Worm (Caenorhabditis elegans) whole organism, late embryonic: Measurements from ENCODE around the gene rnp-9.

Experiments used
- ama-1 ChIP-seq: fragments of 150-350 bp; optimal IDR thresholded peaks from 2 replicates; lab custom pipeline; 2014
- ceh-31 ChIP-seq: sonication (generic microtip); optimal IDR thresholded peaks from 2 replicates; lab custom pipeline; 2016; ENCODE audit warnings: missing genetic modification characterization, missing compliant biosample characterization
- ceh-34 ChIP-seq: sonication (generic microtip); optimal IDR thresholded peaks from 2 replicates; lab custom pipeline; 2016; ENCODE audit warnings: mild to moderate bottlenecking, missing genetic modification characterization, missing compliant biosample characterization
- ets-4 ChIP-seq: sonication (generic microtip); optimal IDR thresholded peaks from 2 replicates; lab custom pipeline; 2016; ENCODE audit warnings: missing genetic modification characterization, missing compliant biosample characterization
- fkh-10 ChIP-seq: fragments of 150-350 bp; optimal IDR thresholded peaks from 2 replicates; lab custom pipeline; 2014; ENCODE audit warnings: missing biosample characterization, missing genetic modification reagents, missing genetic modification characterization
- hlh-30 ChIP-seq: sonication (generic microtip); optimal IDR thresholded peaks from 2 replicates; lab custom pipeline; 2017; ENCODE audit warnings: antibody characterized with exemption, missing genetic modification characterization, missing compliant biosample characterization; ENCODE audit not compliant: insufficient read depth
- hlh-6 ChIP-seq: sonication (generic microtip); optimal IDR thresholded peaks from 2 replicates; lab custom pipeline; 2016; ENCODE audit warnings: missing genotype, missing genetic modification characterization, missing compliant biosample characterization
- lin-11 ChIP-seq: fragments of 200-800 bp; sonication (Bioruptor generic); optimal IDR thresholded peaks from 2 replicates; lab custom pipeline; 2018; ENCODE audit warnings: mild to moderate bottlenecking, missing genetic modification characterization, missing compliant biosample characterization
- pag-3 ChIP-seq: sonication (generic microtip); optimal IDR thresholded peaks from 2 replicates; lab custom pipeline; 2016; ENCODE audit warnings: missing compliant biosample characterization, missing genetic modification characterization, borderline replicate concordance
- pha-4 ChIP-seq: fragments of 150-350 bp; optimal IDR thresholded peaks from 2 replicates; lab custom pipeline; 2018; ENCODE audit warnings: missing biosample characterization, missing genetic modification reagents, missing genetic modification characterization
- sox-4 ChIP-seq: sonication (generic microtip); optimal IDR thresholded peaks from 2 replicates; lab custom pipeline; 2017; ENCODE audit warnings: mild to moderate bottlenecking, missing genetic modification characterization, inconsistent platforms, missing compliant biosample characterization
- tbx-2 ChIP-seq: sonication (generic microtip); optimal IDR thresholded peaks from 2 replicates; lab custom pipeline; 2016; ENCODE audit warnings: missing genetic modification characterization, missing compliant biosample characterization
- ttx-3 ChIP-seq: sonication (generic microtip); optimal IDR thresholded peaks from 2 replicates; lab custom pipeline; 2016; ENCODE audit warnings: missing genetic modification reagents, missing genetic modification characterization, missing compliant biosample characterization

DNA sequence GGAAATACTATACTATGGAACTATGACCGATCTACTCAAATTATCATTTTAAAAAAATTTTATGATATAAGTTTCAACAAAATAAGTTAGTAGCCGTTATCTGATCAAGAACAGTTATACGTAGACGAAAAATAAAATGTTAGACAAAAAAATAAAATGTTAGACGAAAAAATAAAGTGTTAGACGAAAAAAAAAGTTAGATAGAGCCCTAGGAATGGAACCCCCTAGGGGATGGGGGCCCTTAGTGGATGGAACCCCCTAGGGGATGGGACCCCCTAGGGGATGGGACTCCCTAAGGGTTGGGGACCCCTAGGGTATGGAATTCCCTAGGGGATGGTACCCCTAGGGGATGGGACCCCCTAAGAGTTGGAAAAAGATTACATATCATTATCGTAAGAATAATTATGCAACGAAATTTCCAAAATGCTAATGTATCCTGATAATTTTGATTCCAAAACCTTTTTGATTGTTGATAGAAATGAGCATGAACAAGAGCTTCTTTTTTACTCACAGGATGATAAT, 52.1 kb downstream of the rnp-9 start:
- TF ChIP-seq lin-11: no peak
- TF ChIP-seq hlh-6 (tag; lab: Kevin White, UChicago): no peak
- TF ChIP-seq hlh-30 (tag; lab: Kevin White, UChicago): no peak
- no peak for TF ChIP-seq pha-4 (tag; lab: Kevin White, UChicago)
- TF ChIP-seq sox-4 (tag; lab: Kevin White, UChicago): no peak
- TF ChIP-seq pag-3 (tag; lab: Kevin White, UChicago): no peak
- TF ChIP-seq ceh-34 (tag; lab: Kevin White, UChicago): no peak
- TF ChIP-seq tbx-2: no peak
- TF ChIP-seq ets-4 (tag; lab: Kevin White, UChicago): no peak
- TF ChIP-seq ttx-3 (tag; lab: Kevin White, UChicago): no peak
- TF ChIP-seq ceh-31 (tag; lab: Kevin White, UChicago): no peak
- no peak for TF ChIP-seq ama-1
- TF ChIP-seq fkh-10 (GFP tag; lab: Kevin White, UChicago): no peak
